Fruit fly (Drosophila melanogaster) whole organism, embryonic: ENCODE results near the gene CG15011.

Experiments
- Adf1 ChIP-seq: fragments of 200-800 bp; sonication (Bioruptor generic); IDR thresholded peaks from 2 replicates; pipeline ENCODE4 v1.3.6; 2022; ENCODE audit warnings: missing biosample characterization, missing genetic modification characterization
- Blimp-1 ChIP-seq: fragments of 200-800 bp; sonication (Bioruptor generic); optimal IDR thresholded peaks from 3 replicates; lab custom pipeline; 2018; ENCODE audit warnings: missing biosample characterization, missing genetic modification characterization, mild to moderate bottlenecking, moderate library complexity, missing genetic modification reagents
- CG10209 ChIP-seq: fragments of 200-800 bp; sonication (Bioruptor generic); optimal IDR thresholded peaks from 3 replicates; lab custom pipeline; 2017; ENCODE audit warnings: missing biosample characterization, mild to moderate bottlenecking, missing genetic modification characterization, missing genetic modification reagents
- CG10267 ChIP-seq: fragments of 200-800 bp; sonication (Bioruptor generic); optimal IDR thresholded peaks from 2 replicates; lab custom pipeline; 2018; ENCODE audit warnings: missing biosample characterization, mild to moderate bottlenecking, missing genetic modification characterization, moderate library complexity
- CG10565 ChIP-seq: fragments of 200-800 bp; sonication (Bioruptor generic); optimal IDR thresholded peaks from 3 replicates; lab custom pipeline; 2016; ENCODE audit warnings: missing biosample characterization, mild to moderate bottlenecking, missing genetic modification characterization
- CG11093 ChIP-seq: fragments of 200-800 bp; sonication (Bioruptor generic); IDR thresholded peaks from 3 replicates; pipeline ENCODE4 v1.3.6; 2022; ENCODE audit warnings: missing biosample characterization, missing genetic modification characterization
- CG12104 ChIP-seq: fragments of 200-800 bp; sonication (Bioruptor generic); optimal IDR thresholded peaks from 3 replicates; lab custom pipeline; 2016; ENCODE audit warnings: missing biosample characterization, missing genetic modification characterization
- CG12391 ChIP-seq: fragments of 200-800 bp; sonication (Bioruptor generic); optimal IDR thresholded peaks from 3 replicates; lab custom pipeline; 2018; ENCODE audit warnings: missing biosample characterization, mild to moderate bottlenecking, missing genetic modification characterization, moderate library complexity
- CG12659 ChIP-seq: fragments of 200-800 bp; sonication (Bioruptor generic); optimal IDR thresholded peaks from 3 replicates; lab custom pipeline; 2017; ENCODE audit warnings: mild to moderate bottlenecking, missing biosample characterization, missing genetic modification reagents, missing genetic modification characterization
- CG13287 ChIP-seq: fragments of 200-800 bp; sonication (Bioruptor generic); IDR thresholded peaks from 2 replicates; pipeline ENCODE4 v1.3.6; 2022; ENCODE audit warnings: missing biosample characterization, missing genetic modification characterization; ENCODE audit not compliant: partially characterized antibody
- CG14441 ChIP-seq: fragments of 200-800 bp; sonication (Bioruptor generic); IDR thresholded peaks from 2 replicates; pipeline ENCODE4 v1.3.6; 2022; ENCODE audit warnings: missing biosample characterization, missing genetic modification characterization
- CG1529 ChIP-seq: fragments of 200-800 bp; sonication (Bioruptor generic); optimal IDR thresholded peaks from 3 replicates; lab custom pipeline; 2018; ENCODE audit warnings: missing biosample characterization, missing genetic modification characterization
- CG18011 ChIP-seq: fragments of 200-800 bp; sonication (Bioruptor generic); optimal IDR thresholded peaks from 2 replicates; lab custom pipeline; 2017; ENCODE audit warnings: missing biosample characterization, missing genetic modification characterization, mild to moderate bottlenecking, moderate library complexity, missing genotype
- CG18599 ChIP-seq: fragments of 200-800 bp; sonication (Bioruptor generic); optimal IDR thresholded peaks from 3 replicates; lab custom pipeline; 2017; ENCODE audit warnings: missing biosample characterization, missing genetic modification characterization, mild to moderate bottlenecking, moderate library complexity, missing genetic modification reagents
- CG2678 ChIP-seq: fragments of 200-800 bp; sonication (Bioruptor generic); optimal IDR thresholded peaks from 3 replicates; lab custom pipeline; 2019; ENCODE audit warnings: missing biosample characterization, mild to moderate bottlenecking, missing genetic modification characterization, moderate library complexity
- CG2712 ChIP-seq: fragments of 200-800 bp; optimal IDR thresholded peaks from 3 replicates; lab custom pipeline; 2019; ENCODE audit warnings: missing biosample characterization, mild to moderate bottlenecking, missing genetic modification characterization, moderate library complexity
- CG2889 ChIP-seq: fragments of 200-800 bp; sonication (Bioruptor generic); IDR thresholded peaks from 3 replicates; pipeline ENCODE4 v1.3.6; 2022; ENCODE audit warnings: missing biosample characterization, missing genetic modification characterization
- CG43689 ChIP-seq: fragments of 200-800 bp; sonication (Bioruptor generic); IDR thresholded peaks from 2 replicates; pipeline ENCODE4 v1.3.6; 2022; ENCODE audit warnings: missing biosample characterization, missing genetic modification characterization
- CG5180 ChIP-seq: fragments of 200-800 bp; sonication (Bioruptor generic); optimal IDR thresholded peaks from 3 replicates; lab custom pipeline; 2017; ENCODE audit warnings: missing biosample characterization, missing genetic modification characterization, mild to moderate bottlenecking, moderate library complexity, missing genetic modification reagents
- CG7372 ChIP-seq: fragments of 200-800 bp; sonication (Bioruptor generic); IDR thresholded peaks from 2 replicates; pipeline ENCODE4 v1.3.6; 2022; ENCODE audit warnings: missing biosample characterization, missing genetic modification characterization
- CG8944 ChIP-seq: fragments of 200-800 bp; sonication (Bioruptor generic); optimal IDR thresholded peaks from 3 replicates; lab custom pipeline; 2016; ENCODE audit warnings: missing biosample characterization, missing genetic modification characterization
- CG9727 ChIP-seq: fragments of 200-800 bp; sonication (Bioruptor generic); optimal IDR thresholded peaks from 3 replicates; lab custom pipeline; 2017; ENCODE audit warnings: missing biosample characterization, mild to moderate bottlenecking, missing genetic modification characterization
- CkIIα-i1 ChIP-seq: fragments of 200-800 bp; sonication (Bioruptor generic); IDR thresholded peaks from 2 replicates; pipeline ENCODE4 v1.3.6; 2022; ENCODE audit warnings: missing biosample characterization, missing genetic modification characterization
- CrebB ChIP-seq: fragments of 200-800 bp; sonication (Bioruptor generic); optimal IDR thresholded peaks from 3 replicates; lab custom pipeline; 2018; ENCODE audit warnings: missing biosample characterization, mild to moderate bottlenecking, missing genetic modification characterization
- Dll ChIP-seq: fragments of 200-800 bp; sonication (Bioruptor generic); IDR thresholded peaks from 4 replicates; pipeline ENCODE4 v1.3.6; 2022; ENCODE audit warnings: missing biosample characterization, missing genetic modification characterization; ENCODE audit not compliant: partially characterized antibody
- Ets65A ChIP-seq: fragments of 200-800 bp; sonication (Bioruptor generic); peaks from one replicate; lab custom pipeline; 2016; ENCODE audit warnings: missing biosample characterization, missing genetic modification characterization
- Ets97D ChIP-seq: fragments of 200-800 bp; sonication (Bioruptor generic); optimal IDR thresholded peaks from 3 replicates; lab custom pipeline; 2016; ENCODE audit warnings: missing biosample characterization, missing genetic modification characterization
- Gsc ChIP-seq: fragments of 200-800 bp; sonication (Bioruptor generic); IDR thresholded peaks from 2 replicates; pipeline ENCODE4 v1.3.6; 2022; ENCODE audit warnings: missing biosample characterization, missing genetic modification characterization
- H2.0 ChIP-seq: fragments of 200-800 bp; sonication (Bioruptor generic); IDR thresholded peaks from 2 replicates; pipeline ENCODE4 v1.3.6; 2022; ENCODE audit warnings: missing biosample characterization, missing genetic modification characterization
- Hand ChIP-seq: fragments of 200-800 bp; sonication (Bioruptor generic); optimal IDR thresholded peaks from 2 replicates; lab custom pipeline; 2017; ENCODE audit warnings: mild to moderate bottlenecking, missing biosample characterization, missing genetic modification reagents, missing genetic modification characterization
- MTF-1 ChIP-seq: fragments of 200-800 bp; sonication (Bioruptor generic); optimal IDR thresholded peaks from 2 replicates; lab custom pipeline; 2018; ENCODE audit warnings: missing biosample characterization, mild to moderate bottlenecking, missing genetic modification characterization, borderline replicate concordance
- Myb ChIP-seq: fragments of 200-800 bp; sonication (Bioruptor generic); optimal IDR thresholded peaks from 2 replicates; lab custom pipeline; 2016; ENCODE audit warnings: missing biosample characterization, missing genetic modification characterization
- NC2β ChIP-seq: fragments of 200-800 bp; sonication (Bioruptor generic); optimal IDR thresholded peaks from 2 replicates; lab custom pipeline; 2016; ENCODE audit warnings: missing biosample characterization, missing genetic modification characterization
- Oaz ChIP-seq: fragments of 200-800 bp; sonication (Bioruptor generic); IDR thresholded peaks from 2 replicates; pipeline ENCODE4 v1.3.6; 2022; ENCODE audit warnings: missing biosample characterization, missing genetic modification characterization
- Poxn ChIP-seq: fragments of 200-800 bp; sonication (Bioruptor generic); IDR thresholded peaks from 2 replicates; pipeline ENCODE4 v1.3.6; 2022; ENCODE audit warnings: missing biosample characterization, missing genetic modification characterization
- Spps ChIP-seq: fragments of 200-800 bp; sonication (Bioruptor generic); optimal IDR thresholded peaks from 2 replicates; lab custom pipeline; 2018; ENCODE audit warnings: missing biosample characterization, mild to moderate bottlenecking, missing genetic modification characterization
- cad ChIP-seq: fragments of >200 bp; optimal IDR thresholded peaks from 2 replicates; lab custom pipeline; 2017; ENCODE audit warnings: missing biosample characterization, missing genetic modification characterization
- ci ChIP-seq: fragments of 200-800 bp; sonication (Bioruptor generic); IDR thresholded peaks from 3 replicates; pipeline ENCODE4 v1.3.6; 2022; ENCODE audit warnings: missing biosample characterization, missing genetic modification characterization
- esg ChIP-seq: fragments of 200-800 bp; sonication (Bioruptor generic); conservative IDR thresholded peaks from 2 replicates; pipeline ENCODE4 v1.3.6; 2022; ENCODE audit warnings: missing biosample characterization, missing genetic modification characterization
- eyg ChIP-seq: fragments of 200-800 bp; sonication (Bioruptor generic); optimal IDR thresholded peaks from 3 replicates; lab custom pipeline; 2016; ENCODE audit warnings: missing biosample characterization, missing genetic modification characterization
- ken ChIP-seq: fragments of 200-800 bp; sonication (Bioruptor generic); IDR thresholded peaks from 3 replicates; pipeline ENCODE4 v1.3.6; 2022; ENCODE audit warnings: missing biosample characterization, missing genetic modification characterization
- klu ChIP-seq: fragments of 200-800 bp; sonication (Bioruptor generic); IDR thresholded peaks from 2 replicates; pipeline ENCODE4 v1.3.6; 2022; ENCODE audit warnings: missing biosample characterization, missing genetic modification characterization
- maf-S ChIP-seq: fragments of 200-800 bp; sonication (Bioruptor generic); optimal IDR thresholded peaks from 2 replicates; lab custom pipeline; 2016; ENCODE audit warnings: missing biosample characterization, missing genetic modification characterization
- onecut ChIP-seq: fragments of 200-800 bp; sonication (Bioruptor generic); IDR thresholded peaks from 2 replicates; pipeline ENCODE4 v1.3.6; 2022; ENCODE audit warnings: missing biosample characterization, missing genetic modification characterization
- pnt ChIP-seq: fragments of 200-800 bp; sonication (Bioruptor generic); optimal IDR thresholded peaks from 3 replicates; lab custom pipeline; 2016; ENCODE audit warnings: missing biosample characterization, missing genetic modification characterization
- pum ChIP-seq: fragments of 200-800 bp; sonication (Bioruptor generic); optimal IDR thresholded peaks from 2 replicates; lab custom pipeline; 2016; ENCODE audit warnings: missing biosample characterization, missing genetic modification characterization
- pzg ChIP-seq: fragments of 200-800 bp; sonication (Bioruptor generic); optimal IDR thresholded peaks from 3 replicates; lab custom pipeline; 2018; ENCODE audit warnings: missing biosample characterization, mild to moderate bottlenecking, missing genetic modification characterization, moderate library complexity
- slbo ChIP-seq: fragments of 200-800 bp; sonication (Bioruptor generic); IDR thresholded peaks from 2 replicates; pipeline ENCODE4 v1.3.6; 2022; ENCODE audit warnings: missing biosample characterization, missing genetic modification characterization
- sob ChIP-seq: fragments of 200-800 bp; sonication (Bioruptor generic); IDR thresholded peaks from 2 replicates; pipeline ENCODE4 v1.3.6; 2022; ENCODE audit warnings: missing biosample characterization, missing genetic modification characterization
- sqz ChIP-seq: fragments of 200-800 bp; sonication (Bioruptor generic); optimal IDR thresholded peaks from 3 replicates; lab custom pipeline; 2018; ENCODE audit warnings: missing biosample characterization, mild to moderate bottlenecking, missing genetic modification characterization
- ttk ChIP-seq: fragments of 200-800 bp; sonication (Bioruptor generic); IDR thresholded peaks from 2 replicates; pipeline ENCODE4 v2.1.2; 2022; ENCODE audit warnings: missing biosample characterization, missing genetic modification characterization

Gene CG15011

dm6 chr3L:4272167-4272773, 13.3 kb upstream of the CG15011 start (continued):
- TF ChIP-seq CG8944 (GFP tag; lab: Kevin White, UChicago) (no peak), CrebB (tag; lab: Kevin White, UChicago) (no peak), pum (GFP tag; lab: Kevin White, UChicago) (no peak), sqz (GFP tag; lab: Kevin White, UChicago) (no peak), Ets97D (GFP tag; lab: Kevin White, UChicago) (no peak), Myb (GFP tag; lab: Kevin White, UChicago) (no peak), Oaz (GFP tag; lab: Robert Waterston, UW) (no peak), Blimp-1 (GFP tag; lab: Kevin White, UChicago) (peak; percentile 64), Hand (GFP tag; lab: Kevin White, UChicago) (no peak), CG18011 (GFP tag; lab: Kevin White, UChicago) (no peak), CG12104 (peak; percentile 0), pnt (no peak), maf-S (GFP tag; lab: Kevin White, UChicago) (no peak), pzg (GFP tag; lab: Kevin White, UChicago) (no peak), CG2712 (peak; percentile 23), ken (GFP tag; lab: Robert Waterston, UW) (no peak), CG9727 (peak; percentile 59), H2.0 (GFP tag; lab: Robert Waterston, UW) (no peak), Gsc (no peak), ttk (GFP tag; lab: Robert Waterston, UW) (no peak), CG10267 (peak; percentile 20), CG12391 (tag; lab: Kevin White, UChicago) (no peak), CG7372 (GFP tag; lab: Robert Waterston, UW) (no peak), MTF-1 (peak; percentile 39), Dll (GFP tag; lab: Robert Waterston, UW) (no peak), CG12659 (no peak), Ets65A (GFP tag; lab: Kevin White, UChicago) (no peak), CG5180 (GFP tag; lab: Kevin White, UChicago) (no peak), NC2β (GFP tag; lab: Kevin White, UChicago) (peak; percentile 7), cad (GFP tag; lab: Kevin White, UChicago) (no peak), CG14441 (GFP tag; lab: Robert Waterston, UW) (no peak), klu (GFP tag; lab: Robert Waterston, UW) (no peak), CG10209 (peak; percentile 36), slbo (GFP tag; lab: Robert Waterston, UW) (no peak), onecut (GFP tag; lab: Robert Waterston, UW) (peak; percentile 31; the same call in 1 of the 2 replicates), CG18599 (no peak), ci (GFP tag; lab: Robert Waterston, UW) (no peak), CG11093 (no peak), CG10565 (GFP tag; lab: Kevin White, UChicago) (no peak), sob (GFP tag; lab: Robert Waterston, UW) (no peak), eyg (GFP tag; lab: Kevin White, UChicago) (no peak), CG1529 (peak; percentile 30), CG2889 (GFP tag; lab: Robert Waterston, UW) (no peak), Spps (tag; lab: Kevin White, UChicago) (peak; percentile 24), CkIIα-i1 (no peak), esg (GFP tag; lab: Robert Waterston, UW) (no peak), CG43689 (GFP tag; lab: Robert Waterston, UW) (no peak), Adf1 (no peak), CG2678 (tag; lab: Kevin White, UChicago) (no peak), CG13287 (GFP tag; lab: Robert Waterston, UW) (no peak), Poxn (GFP tag; lab: Robert Waterston, UW) (no peak)
